Worm (Caenorhabditis elegans) whole organism, mixed stage, embryonic: ENCODE results near the gene C25E10.8.

Experiments used
- elt-3 ChIP-seq: fragments of 150-350 bp; optimal IDR thresholded peaks from 2 replicates; lab custom pipeline; 2014; ENCODE audit warnings: missing biosample characterization, missing genetic modification characterization
- lsy-2 ChIP-seq: fragments of 150-350 bp; optimal IDR thresholded peaks from 2 replicates; lab custom pipeline; 2014; ENCODE audit warnings: missing biosample characterization, missing genetic modification characterization
- nhr-237 ChIP-seq: fragments of 150-350 bp; optimal IDR thresholded peaks from 2 replicates; lab custom pipeline; 2014; ENCODE audit warnings: missing biosample characterization, missing genetic modification characterization
- nhr-28 ChIP-seq: fragments of 150-350 bp; optimal IDR thresholded peaks from 2 replicates; lab custom pipeline; 2014; ENCODE audit warnings: missing biosample characterization, missing genetic modification characterization
- nhr-76 ChIP-seq: sonication (generic microtip); optimal IDR thresholded peaks from 2 replicates; lab custom pipeline; 2017; ENCODE audit warnings: missing biosample characterization, missing genetic modification characterization
- pha-4 ChIP-seq: fragments of 150-350 bp; optimal IDR thresholded peaks from 2 replicates; lab custom pipeline; 2018; ENCODE audit warnings: missing biosample characterization, missing genetic modification reagents, missing genetic modification characterization

ce11 chrV:9092209-9092608 is 38.3 kb upstream of the C25E10.8 start, which contains the start of gene T27E4.1:
- TF ChIP-seq nhr-237 (tag; lab: Kevin White, UChicago) (no peak), nhr-28 (no peak), nhr-76 (tag; lab: Kevin White, UChicago) (no peak), elt-3 (tag; lab: Kevin White, UChicago) (no peak), pha-4 (tag; lab: Kevin White, UChicago) (no peak), lsy-2 (tag; lab: Kevin White, UChicago) (no peak)
